Worm (Caenorhabditis elegans) whole organism, L1 larva: ENCODE results near the gene ZC302.3.

Experiments used
- aly-2 ChIP-seq: fragments of 150-350 bp; optimal IDR thresholded peaks from 2 replicates; lab custom pipeline; 2014; ENCODE audit warnings: missing biosample characterization, missing genetic modification characterization
- ceh-82 ChIP-seq, 3 experiments: fragments of 150-350 bp in 1 of 3; sonication (generic microtip) in 2 of 3; optimal IDR thresholded peaks; 2 replicates each; lab custom pipeline; 2014 to 2017; ENCODE audit warnings: missing biosample characterization in 3 of 3, missing genetic modification characterization in 3 of 3
- fos-1 ChIP-seq: fragments of 150-350 bp; optimal IDR thresholded peaks from 2 replicates; lab custom pipeline; 2014; ENCODE audit warnings: missing biosample characterization, missing genetic modification characterization
- lin-14 ChIP-seq: fragments of 200-800 bp; sonication (Bioruptor generic); optimal IDR thresholded peaks from 2 replicates; lab custom pipeline; 2018; ENCODE audit warnings: mild to moderate bottlenecking, missing genetic modification characterization, moderate library complexity, missing compliant biosample characterization
- nhr-12 ChIP-seq: sonication (generic microtip); optimal IDR thresholded peaks from 2 replicates; lab custom pipeline; 2017; ENCODE audit warnings: missing biosample characterization, missing genetic modification characterization
- nhr-47 ChIP-seq: sonication (generic microtip); optimal IDR thresholded peaks from 2 replicates; lab custom pipeline; 2016; ENCODE audit warnings: mild to moderate bottlenecking, missing genetic modification characterization, moderate library complexity, missing compliant biosample characterization
- nhr-76 ChIP-seq: sonication (generic microtip); optimal IDR thresholded peaks from 2 replicates; lab custom pipeline; 2017; ENCODE audit warnings: missing biosample characterization, missing genetic modification characterization
- snpc-4 ChIP-seq: fragments of 150-350 bp; optimal IDR thresholded peaks from 2 replicates; lab custom pipeline; 2014; ENCODE audit warnings: missing biosample characterization, missing genetic modification characterization
- unc-98 ChIP-seq: fragments of 200-800 bp; sonication (Bioruptor generic); IDR thresholded peaks from 2 replicates; pipeline ENCODE4 v1.3.6; 2022; ENCODE audit warnings: missing genetic modification characterization, missing compliant biosample characterization
- ztf-4 ChIP-seq: fragments of 150-350 bp; optimal IDR thresholded peaks from 2 replicates; lab custom pipeline; 2014; ENCODE audit warnings: missing biosample characterization, missing genetic modification characterization

DNA sequence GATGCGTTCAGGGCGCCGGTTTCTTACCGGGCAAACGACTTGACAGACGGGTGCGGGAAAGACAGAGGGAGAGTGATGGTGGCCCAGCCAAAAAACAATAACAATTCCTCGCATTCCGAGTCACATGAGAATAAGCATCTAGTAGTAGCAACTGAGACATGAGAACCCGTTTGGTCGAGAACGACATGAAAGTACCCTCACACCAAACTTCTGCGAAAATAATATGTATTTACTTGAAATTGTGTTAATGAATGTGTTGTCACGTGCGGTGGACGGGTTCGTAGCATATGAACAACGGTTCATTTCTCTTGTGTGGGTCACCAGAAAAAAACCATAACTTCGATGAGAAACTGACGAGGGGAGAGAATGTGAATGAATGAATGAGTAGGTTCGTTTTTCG, 20.4 kb downstream of the ZC302.3 start:
- TF ChIP-seq aly-2 (tag; lab: Kevin White, UChicago) (no peak), snpc-4 (no peak), nhr-47 (tag; lab: Kevin White, UChicago) (no peak), ztf-4 (no peak), ceh-82 (tag; optimal IDR thresholded peaks at IDR 0.05; lab: Kevin White, UChicago) (no peak), nhr-12 (tag; lab: Kevin White, UChicago) (no peak), nhr-76 (tag; lab: Kevin White, UChicago) (no peak), unc-98 (GFP tag; lab: Robert Waterston, UW) (no peak), fos-1 (tag; lab: Kevin White, UChicago) (no peak), lin-14 (GFP tag; lab: Kevin White, UChicago) (no peak)
